Worm (Caenorhabditis elegans) whole organism, L4 larva: ENCODE measurements around the gene nspd-4.

Experiments
- F44E2.7 ChIP-seq: fragments of 200-800 bp; sonication (Bioruptor generic); IDR thresholded peaks from 2 replicates; pipeline ENCODE4 v2.1.2; 2022; ENCODE audit warnings: missing genetic modification characterization, missing compliant biosample characterization
- T20F7.1 ChIP-seq: fragments of 200-800 bp; sonication (Bioruptor generic); optimal IDR thresholded peaks from 2 replicates; lab custom pipeline; 2018; ENCODE audit warnings: mild to moderate bottlenecking, missing genetic modification characterization, missing compliant biosample characterization
- T26A8.4 ChIP-seq: fragments of 200-800 bp; sonication (Bioruptor generic); IDR thresholded peaks from 2 replicates; pipeline ENCODE4 v1.3.6; 2022; ENCODE audit warnings: missing genetic modification characterization, missing compliant biosample characterization
- Y48G9A.11 ChIP-seq: fragments of 200-800 bp; sonication (Bioruptor generic); IDR thresholded peaks from 2 replicates; pipeline ENCODE4 v1.3.6; 2022; ENCODE audit warnings: missing genetic modification reagents, missing genetic modification characterization, missing compliant biosample characterization
- ceh-28 ChIP-seq: fragments of 150-350 bp; optimal IDR thresholded peaks from 2 replicates; lab custom pipeline; 2014; ENCODE audit warnings: missing biosample characterization, missing genetic modification reagents, missing genetic modification characterization
- daf-12 ChIP-seq: fragments of 150-350 bp; optimal IDR thresholded peaks from 2 replicates; lab custom pipeline; 2014; ENCODE audit warnings: missing biosample characterization, missing genetic modification reagents, missing genetic modification characterization
- dmd-6 ChIP-seq: fragments of 200-800 bp; sonication (Bioruptor generic); IDR thresholded peaks from 2 replicates; pipeline ENCODE4 v1.3.6; 2022; ENCODE audit warnings: missing genetic modification reagents, missing genetic modification characterization, missing compliant biosample characterization
- egl-27 ChIP-seq: sonication (generic microtip); optimal IDR thresholded peaks from 3 replicates; lab custom pipeline; 2017; ENCODE audit warnings: missing biosample characterization, missing genetic modification reagents, missing genetic modification characterization
- gei-8 ChIP-seq: fragments of 200-800 bp; sonication (Bioruptor generic); optimal IDR thresholded peaks from 2 replicates; lab custom pipeline; 2018; ENCODE audit warnings: mild to moderate bottlenecking, missing genetic modification characterization, missing compliant biosample characterization
- hif-1 ChIP-seq, 2 experiments: sonication (generic microtip); optimal IDR thresholded peaks; 2 replicates each; lab custom pipeline; 2016 to 2017; ENCODE audit warnings: missing compliant biosample characterization in 2 of 2, missing genetic modification characterization in 2 of 2, missing genetic modification reagents in 2 of 2, missing genotype in 2 of 2, mild to moderate bottlenecking in 1 of 2
- hlh-30 ChIP-seq: sonication (generic microtip); optimal IDR thresholded peaks from 2 replicates; lab custom pipeline; 2017; ENCODE audit warnings: antibody characterized with exemption, mild to moderate bottlenecking, missing genetic modification characterization, missing compliant biosample characterization; ENCODE audit not compliant: insufficient read depth
- lin-13 ChIP-seq: fragments of 150-350 bp; optimal IDR thresholded peaks from 2 replicates; lab custom pipeline; 2014; ENCODE audit warnings: missing biosample characterization, missing genetic modification reagents, missing genetic modification characterization
- lir-3 ChIP-seq: sonication (generic microtip); optimal IDR thresholded peaks from 2 replicates; lab custom pipeline; 2016; ENCODE audit warnings: mild to moderate bottlenecking, missing genetic modification characterization, missing compliant biosample characterization
- mep-1 ChIP-seq: fragments of 150-350 bp; sonication (generic microtip); optimal IDR thresholded peaks from 3 replicates; lab custom pipeline; 2014; ENCODE audit warnings: missing biosample characterization, missing genetic modification characterization
- rbr-2 ChIP-seq: sonication (generic microtip); optimal IDR thresholded peaks from 2 replicates; lab custom pipeline; 2016; ENCODE audit warnings: missing genotype, missing genetic modification characterization, missing compliant biosample characterization
- sdz-12 ChIP-seq: fragments of 200-800 bp; sonication (Bioruptor generic); optimal IDR thresholded peaks from 2 replicates; lab custom pipeline; 2018; ENCODE audit warnings: mild to moderate bottlenecking, missing genetic modification characterization, missing compliant biosample characterization
- spr-3 ChIP-seq: fragments of 200-800 bp; sonication (Bioruptor generic); optimal IDR thresholded peaks from 2 replicates; lab custom pipeline; 2018; ENCODE audit warnings: mild to moderate bottlenecking, missing genetic modification characterization, missing compliant biosample characterization
- tra-1 ChIP-seq: fragments of 200-800 bp; sonication (Bioruptor generic); IDR thresholded peaks from 2 replicates; pipeline ENCODE4 v1.3.6; 2022; ENCODE audit warnings: missing genetic modification reagents, missing genetic modification characterization, missing compliant biosample characterization
- unc-62 ChIP-seq, 3 experiments: fragments of 150-350 bp in 1 of 3; sonication (generic microtip); optimal IDR thresholded peaks in 2 of 3; peaks in 1 of 3; 1 replicate in 1 of 3; 2 replicates in 2 of 3; lab custom pipeline; 2014 to 2017; ENCODE audit warnings: missing biosample characterization in 3 of 3, missing genetic modification characterization in 3 of 3, missing genetic modification reagents in 3 of 3, missing genotype in 1 of 3
- vab-7 ChIP-seq: fragments of 200-800 bp; sonication (Bioruptor generic); IDR thresholded peaks from 2 replicates; pipeline ENCODE4 v1.3.6; 2022; ENCODE audit warnings: missing genetic modification reagents, missing genetic modification characterization, missing compliant biosample characterization
- zfp-2 ChIP-seq: sonication (generic microtip); optimal IDR thresholded peaks from 2 replicates; lab custom pipeline; 2016; ENCODE audit warnings: mild to moderate bottlenecking, missing genetic modification characterization, missing compliant biosample characterization
- zip-2 ChIP-seq: fragments of 150-350 bp; optimal IDR thresholded peaks from 2 replicates; lab custom pipeline; 2014; ENCODE audit warnings: missing biosample characterization, missing genetic modification characterization

Gene nspd-4

DNA sequence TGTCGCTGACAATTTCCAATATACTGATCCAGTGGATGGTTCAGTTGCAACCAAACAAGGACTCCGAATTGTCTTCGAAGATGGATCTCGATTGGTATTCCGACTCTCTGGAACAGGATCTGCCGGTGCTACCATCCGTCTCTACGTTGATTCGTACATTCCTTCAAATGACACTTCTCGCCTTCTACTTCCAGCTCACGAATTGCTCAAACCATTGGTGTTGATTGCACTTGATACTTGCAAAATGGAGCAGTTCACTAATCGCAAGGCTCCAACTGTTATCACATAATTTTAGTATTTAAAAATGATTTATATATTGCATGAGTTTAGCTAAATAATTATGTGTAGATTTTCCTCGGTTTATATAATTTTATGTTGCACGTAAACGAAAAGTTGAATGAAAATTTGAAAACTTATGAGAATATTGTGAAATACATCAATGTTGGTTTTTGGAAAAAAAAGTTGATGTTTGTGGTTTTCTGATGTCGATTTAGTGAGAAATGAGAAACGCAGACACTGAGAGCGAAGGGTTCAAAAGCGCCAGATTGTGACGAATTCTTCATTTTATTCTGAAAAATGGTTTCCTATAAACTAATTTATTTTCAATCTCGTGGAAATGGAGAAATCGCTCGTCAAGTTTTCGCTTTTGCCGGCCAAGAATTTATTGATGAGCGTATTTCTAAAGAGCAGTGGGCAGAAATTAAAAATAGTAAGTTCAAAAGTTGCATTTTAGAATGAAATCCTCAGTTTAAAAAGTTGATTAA lies 48.8 kb downstream of the nspd-4 start, which contains the start of gene gst-9 (continued):
- TF ChIP-seq lin-13 (GFP tag; lab: Kevin White, UChicago) (peak; percentile 57), tra-1 (GFP tag; lab: Robert Waterston, UW) (no peak), gei-8 (GFP tag; lab: Kevin White, UChicago) (no peak), ceh-28 (tag; lab: Kevin White, UChicago) (no peak), vab-7 (GFP tag; lab: Robert Waterston, UW) (no peak), T20F7.1 (GFP tag; lab: Kevin White, UChicago) (peak; percentile 13), zip-2 (tag; lab: Kevin White, UChicago) (no peak), sdz-12 (GFP tag; lab: Kevin White, UChicago) (no peak), unc-62 (GFP tag; optimal IDR thresholded peaks at IDR 0.05 in 1 of 2; lab: Kevin White, UChicago) (peak in 1 of 2 experiments; percentile 84), unc-62 (tag; optimal IDR thresholded peaks at IDR 0.05; lab: Kevin White, UChicago) (no peak), dmd-6 (GFP tag; lab: Robert Waterston, UW) (0 out of 2 replicates have a peak, but pooled peaks have one; percentile 8), hlh-30 (tag; lab: Kevin White, UChicago) (peak; percentile 10), daf-12 (no peak), rbr-2 (tag; lab: Kevin White, UChicago) (no peak), spr-3 (peak; percentile 25), F44E2.7 (GFP tag; lab: Robert Waterston, UW) (no peak), hif-1 (tag; optimal IDR thresholded peaks at IDR 0.05; lab: Kevin White, UChicago) (no peak), zfp-2 (tag; lab: Kevin White, UChicago) (no peak), mep-1 (tag; lab: Kevin White, UChicago) (peak; percentile 56), egl-27 (tag; lab: Kevin White, UChicago) (no peak), T26A8.4 (peak; percentile 48; the same call in 1 of the 2 replicates), Y48G9A.11 (no peak), lir-3 (tag; lab: Kevin White, UChicago) (no peak)
